Fruit fly (Drosophila melanogaster) whole organism, embryonic: ENCODE data around the gene nudC.

Experiments
- Abd-B ChIP-seq: fragments of 200-800 bp; sonication (Bioruptor generic); optimal IDR thresholded peaks from 2 replicates; lab custom pipeline; 2018; ENCODE audit warnings: missing biosample characterization, mild to moderate bottlenecking, missing genetic modification characterization, moderate library complexity
- CG10267 ChIP-seq: fragments of 200-800 bp; sonication (Bioruptor generic); optimal IDR thresholded peaks from 2 replicates; lab custom pipeline; 2018; ENCODE audit warnings: missing biosample characterization, mild to moderate bottlenecking, missing genetic modification characterization, moderate library complexity
- CG12659 ChIP-seq: fragments of 200-800 bp; sonication (Bioruptor generic); optimal IDR thresholded peaks from 3 replicates; lab custom pipeline; 2017; ENCODE audit warnings: mild to moderate bottlenecking, missing biosample characterization, missing genetic modification reagents, missing genetic modification characterization
- CG13287 ChIP-seq: fragments of 200-800 bp; sonication (Bioruptor generic); IDR thresholded peaks from 2 replicates; pipeline ENCODE4 v1.3.6; 2022; ENCODE audit warnings: missing biosample characterization, missing genetic modification characterization; ENCODE audit not compliant: partially characterized antibody
- CG14965 ChIP-seq: fragments of 200-800 bp; sonication (Bioruptor generic); optimal IDR thresholded peaks from 2 replicates; lab custom pipeline; 2016; ENCODE audit warnings: missing biosample characterization, missing genetic modification characterization, borderline replicate concordance
- CG1603 ChIP-seq: fragments of 200-800 bp; sonication (Bioruptor generic); optimal IDR thresholded peaks from 2 replicates; lab custom pipeline; 2019; ENCODE audit warnings: missing biosample characterization, mild to moderate bottlenecking, missing genetic modification characterization, moderate library complexity
- CG17568 ChIP-seq: fragments of 200-800 bp; sonication (Bioruptor generic); optimal IDR thresholded peaks from 2 replicates; lab custom pipeline; 2018; ENCODE audit warnings: missing biosample characterization, mild to moderate bottlenecking, missing genetic modification characterization, moderate library complexity
- CG17802 ChIP-seq: fragments of 200-800 bp; sonication (Bioruptor generic); optimal IDR thresholded peaks from 2 replicates; lab custom pipeline; 2018; ENCODE audit warnings: missing biosample characterization, mild to moderate bottlenecking, missing genetic modification characterization, moderate library complexity
- CG1792 ChIP-seq: fragments of 200-800 bp; sonication (Bioruptor generic); optimal IDR thresholded peaks from 2 replicates; lab custom pipeline; 2016; ENCODE audit warnings: missing biosample characterization, missing genetic modification characterization
- CG18262 ChIP-seq: fragments of 200-800 bp; optimal IDR thresholded peaks from 3 replicates; lab custom pipeline; 2019; ENCODE audit warnings: missing biosample characterization, mild to moderate bottlenecking, missing genetic modification characterization, moderate library complexity
- CG18476 ChIP-seq: fragments of 200-800 bp; sonication (Bioruptor generic); optimal IDR thresholded peaks from 2 replicates; lab custom pipeline; 2016; ENCODE audit warnings: missing biosample characterization, mild to moderate bottlenecking, missing genetic modification characterization
- CG33557 ChIP-seq: fragments of 200-800 bp; sonication (Bioruptor generic); optimal IDR thresholded peaks from 2 replicates; lab custom pipeline; 2019; ENCODE audit warnings: missing biosample characterization, mild to moderate bottlenecking, missing genetic modification characterization, moderate library complexity
- CG3847 ChIP-seq: fragments of 200-800 bp; sonication (Bioruptor generic); IDR thresholded peaks from 2 replicates; pipeline ENCODE4 v1.3.6; 2022; ENCODE audit warnings: missing biosample characterization, missing genetic modification characterization
- CG3995 ChIP-seq: fragments of 200-800 bp; sonication (Bioruptor generic); optimal IDR thresholded peaks from 3 replicates; lab custom pipeline; 2016; ENCODE audit warnings: missing biosample characterization, missing genetic modification characterization
- CG4360 ChIP-seq: fragments of 200-800 bp; sonication (Bioruptor generic); IDR thresholded peaks from 2 replicates; pipeline ENCODE4 v1.3.6; 2022; ENCODE audit warnings: missing biosample characterization, missing genetic modification characterization
- CG43689 ChIP-seq: fragments of 200-800 bp; sonication (Bioruptor generic); IDR thresholded peaks from 2 replicates; pipeline ENCODE4 v1.3.6; 2022; ENCODE audit warnings: missing biosample characterization, missing genetic modification characterization
- CG4424 ChIP-seq: fragments of 200-800 bp; sonication (Bioruptor generic); optimal IDR thresholded peaks from 3 replicates; lab custom pipeline; 2016; ENCODE audit warnings: missing biosample characterization, missing genetic modification characterization
- CG4617 ChIP-seq: fragments of 200-800 bp; sonication (Bioruptor generic); optimal IDR thresholded peaks from 3 replicates; lab custom pipeline; 2016; ENCODE audit warnings: missing biosample characterization, missing genetic modification characterization, borderline replicate concordance
- CG5180 ChIP-seq: fragments of 200-800 bp; sonication (Bioruptor generic); optimal IDR thresholded peaks from 3 replicates; lab custom pipeline; 2017; ENCODE audit warnings: missing biosample characterization, missing genetic modification characterization, mild to moderate bottlenecking, moderate library complexity, missing genetic modification reagents
- CG5953 ChIP-seq: fragments of 200-800 bp; sonication (Bioruptor generic); IDR thresholded peaks from 2 replicates; pipeline ENCODE4 v1.3.6; 2022; ENCODE audit warnings: missing biosample characterization, missing genetic modification characterization
- CG6791 ChIP-seq: fragments of 200-800 bp; sonication (Bioruptor generic); IDR thresholded peaks from 3 replicates; pipeline ENCODE4 v1.3.6; 2022; ENCODE audit warnings: missing biosample characterization, missing genetic modification characterization; ENCODE audit not compliant: partially characterized antibody
- CG9215 ChIP-seq: fragments of 200-800 bp; sonication (Bioruptor generic); IDR thresholded peaks from 2 replicates; pipeline ENCODE4 v1.3.6; 2022; ENCODE audit warnings: missing biosample characterization, missing genetic modification characterization
- CG9876 ChIP-seq: fragments of 200-800 bp; sonication (Bioruptor generic); optimal IDR thresholded peaks from 2 replicates; lab custom pipeline; 2016; ENCODE audit warnings: missing biosample characterization, missing genetic modification characterization
- CTCF ChIP-seq: fragments of 200-800 bp; sonication (Bioruptor generic); optimal IDR thresholded peaks from 2 replicates; lab custom pipeline; 2017; ENCODE audit warnings: missing biosample characterization, mild to moderate bottlenecking, missing genetic modification characterization, moderate library complexity
- D19B ChIP-seq: fragments of 200-800 bp; sonication (Bioruptor generic); optimal IDR thresholded peaks from 2 replicates; lab custom pipeline; 2017; ENCODE audit warnings: missing biosample characterization, mild to moderate bottlenecking, missing genetic modification characterization
- Drgx ChIP-seq: fragments of 200-800 bp; sonication (Bioruptor generic); IDR thresholded peaks from 2 replicates; pipeline ENCODE4 v1.3.6; 2022; ENCODE audit warnings: missing biosample characterization, missing genetic modification characterization
- E2f2 ChIP-seq: fragments of 200-800 bp; sonication (Bioruptor generic); IDR thresholded peaks from 2 replicates; pipeline ENCODE4 v1.3.6; 2022; ENCODE audit warnings: missing biosample characterization, missing genetic modification characterization
- Ets97D ChIP-seq: fragments of 200-800 bp; sonication (Bioruptor generic); optimal IDR thresholded peaks from 3 replicates; lab custom pipeline; 2016; ENCODE audit warnings: missing biosample characterization, missing genetic modification characterization
- Fer2 ChIP-seq: fragments of 200-800 bp; sonication (Bioruptor generic); optimal IDR thresholded peaks from 2 replicates; lab custom pipeline; 2018; ENCODE audit warnings: missing biosample characterization, mild to moderate bottlenecking, missing genetic modification characterization, moderate library complexity
- Fer3 ChIP-seq: fragments of 200-800 bp; sonication (Bioruptor generic); optimal IDR thresholded peaks from 2 replicates; lab custom pipeline; 2018; ENCODE audit warnings: missing biosample characterization, mild to moderate bottlenecking, missing genetic modification characterization, moderate library complexity
- Hr39 ChIP-seq: fragments of >200 bp; optimal IDR thresholded peaks from 2 replicates; lab custom pipeline; 2017
- Lhr ChIP-seq: fragments of 200-800 bp; sonication (Bioruptor generic); optimal IDR thresholded peaks from 3 replicates; lab custom pipeline; 2017; ENCODE audit warnings: mild to moderate bottlenecking, missing biosample characterization, missing genetic modification reagents, missing genetic modification characterization
- Med ChIP-seq: fragments of 200-800 bp; sonication (Bioruptor generic); peaks from one replicate; lab custom pipeline; 2016; ENCODE audit warnings: missing biosample characterization, missing genetic modification characterization, mild to moderate bottlenecking, inconsistent platforms, moderate library complexity
- Meics ChIP-seq: fragments of 200-800 bp; sonication (Bioruptor generic); optimal IDR thresholded peaks from 2 replicates; lab custom pipeline; 2017; ENCODE audit warnings: missing biosample characterization, mild to moderate bottlenecking, missing genetic modification characterization
- Nf-YB ChIP-seq: fragments of 200-800 bp; sonication (Bioruptor generic); optimal IDR thresholded peaks from 3 replicates; lab custom pipeline; 2019; ENCODE audit warnings: missing biosample characterization, mild to moderate bottlenecking, missing genetic modification characterization, moderate library complexity
- Optix ChIP-seq: fragments of 200-800 bp; sonication (Bioruptor generic); IDR thresholded peaks from 3 replicates; pipeline ENCODE4 v1.3.6; 2022; ENCODE audit warnings: missing biosample characterization, missing genetic modification characterization
- Sox102F ChIP-seq: fragments of 200-800 bp; sonication (Bioruptor generic); optimal IDR thresholded peaks from 2 replicates; lab custom pipeline; 2018; ENCODE audit warnings: missing biosample characterization, mild to moderate bottlenecking, missing genetic modification characterization, moderate library complexity
- Stat92E ChIP-seq, 3 experiments: fragments of >200 bp in 2 of 3; fragments of 200-800 bp in 1 of 3; sonication (Bioruptor generic) in 1 of 3; optimal IDR thresholded peaks; 2 replicates each; lab custom pipeline; 2017 to 2019; ENCODE audit warnings: missing biosample characterization in 3 of 3, missing genetic modification characterization in 3 of 3, mild to moderate bottlenecking in 1 of 3, moderate library complexity in 1 of 3
- TFAM ChIP-seq: fragments of 200-800 bp; sonication (Bioruptor generic); optimal IDR thresholded peaks from 2 replicates; lab custom pipeline; 2017; ENCODE audit warnings: missing biosample characterization, missing genetic modification characterization, inconsistent platforms
- YL-1 ChIP-seq: fragments of 200-800 bp; sonication (Bioruptor generic); optimal IDR thresholded peaks from 3 replicates; lab custom pipeline; 2017; ENCODE audit warnings: missing biosample characterization, mild to moderate bottlenecking, missing genetic modification characterization
- bab2 ChIP-seq: fragments of 200-800 bp; sonication (Bioruptor generic); optimal IDR thresholded peaks from 2 replicates; lab custom pipeline; 2016; ENCODE audit warnings: missing biosample characterization, missing genetic modification characterization
- bsh ChIP-seq, 2 experiments: fragments of 200-800 bp; sonication (Bioruptor generic); optimal IDR thresholded peaks; 2 replicates each; lab custom pipeline; 2017 to 2018; ENCODE audit warnings: mild to moderate bottlenecking in 2 of 2, missing biosample characterization in 2 of 2, missing genetic modification characterization in 2 of 2, moderate library complexity in 1 of 2
- cato ChIP-seq: fragments of 200-800 bp; sonication (Bioruptor generic); optimal IDR thresholded peaks from 2 replicates; lab custom pipeline; 2016; ENCODE audit warnings: missing biosample characterization, missing genetic modification characterization, borderline replicate concordance
- cwo ChIP-seq: fragments of 200-800 bp; sonication (Bioruptor generic); optimal IDR thresholded peaks from 3 replicates; lab custom pipeline; 2017; ENCODE audit warnings: missing biosample characterization, missing genetic modification characterization, mild to moderate bottlenecking, moderate library complexity, missing genetic modification reagents
- ems ChIP-seq: fragments of 200-800 bp; sonication (Bioruptor generic); optimal IDR thresholded peaks from 3 replicates; lab custom pipeline; 2016; ENCODE audit warnings: missing biosample characterization, missing genetic modification characterization
- eyg ChIP-seq: fragments of 200-800 bp; sonication (Bioruptor generic); optimal IDR thresholded peaks from 3 replicates; lab custom pipeline; 2016; ENCODE audit warnings: missing biosample characterization, missing genetic modification characterization
- grn ChIP-seq: fragments of 200-800 bp; sonication (Bioruptor generic); optimal IDR thresholded peaks from 3 replicates; lab custom pipeline; 2017; ENCODE audit warnings: missing biosample characterization, missing genetic modification characterization
- shn ChIP-seq: fragments of 200-800 bp; sonication (Bioruptor generic); optimal IDR thresholded peaks from 3 replicates; lab custom pipeline; 2016; ENCODE audit warnings: missing biosample characterization, missing genetic modification characterization
- stc ChIP-seq: fragments of 200-800 bp; sonication (Bioruptor generic); IDR thresholded peaks from 2 replicates; pipeline ENCODE4 v1.3.6; 2022; ENCODE audit warnings: missing biosample characterization, missing genetic modification characterization
- tll ChIP-seq, 2 experiments: fragments of 200-800 bp in 1 of 2; fragments of >200 bp in 1 of 2; sonication (Bioruptor generic) in 1 of 2; optimal IDR thresholded peaks; 2 replicates each; lab custom pipeline; 2017 to 2019; ENCODE audit warnings: missing biosample characterization in 2 of 2, missing genetic modification characterization in 2 of 2, mild to moderate bottlenecking in 1 of 2, moderate library complexity in 1 of 2
- tup ChIP-seq: fragments of 200-800 bp; sonication (Bioruptor generic); optimal IDR thresholded peaks from 2 replicates; lab custom pipeline; 2016; ENCODE audit warnings: missing biosample characterization, mild to moderate bottlenecking, missing genetic modification characterization, moderate library complexity

nudC gene

DNA sequence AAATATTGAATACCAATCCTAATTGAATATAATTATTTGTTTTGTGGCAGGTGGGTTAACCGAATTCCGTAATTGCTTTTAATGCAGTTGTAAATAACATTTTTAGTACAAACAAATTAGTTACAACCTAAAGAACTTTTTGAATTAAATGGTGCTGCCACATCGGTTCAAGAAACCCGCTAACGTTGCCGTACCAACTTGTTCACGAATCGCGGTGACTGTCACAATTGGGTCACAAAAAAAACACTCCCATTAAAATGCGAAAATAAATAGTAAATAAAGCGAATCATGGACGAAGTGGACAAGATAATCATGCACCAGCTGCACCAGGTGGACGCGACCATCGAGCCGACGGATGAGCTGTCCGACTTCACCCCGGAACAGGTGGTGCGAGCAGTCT, 58.2 kb downstream of the nudC start, which contains the start of gene CG9951 (continued):
- no peak for TF ChIP-seq CG10267 (tag; lab: Kevin White, UChicago)
- no peak for TF ChIP-seq CG5953
- TF ChIP-seq CG4424 (GFP tag; lab: Kevin White, UChicago): no peak
- no peak for TF ChIP-seq D19B (GFP tag; lab: Kevin White, UChicago)
- TF ChIP-seq CG17802 (tag; lab: Kevin White, UChicago): no peak
- no peak for TF ChIP-seq Meics (GFP tag; lab: Kevin White, UChicago)
- TF ChIP-seq CG3847 (GFP tag; lab: Robert Waterston, UW): peak; percentile 43; the same call in 1 of the 2 replicates
- no peak for TF ChIP-seq Fer3 (tag; lab: Kevin White, UChicago)
- TF ChIP-seq CG3995: peak; percentile 50
- no peak for TF ChIP-seq CG9876 (GFP tag; lab: Kevin White, UChicago)
- peak; percentile 69 for TF ChIP-seq Med (GFP tag; lab: Kevin White, UChicago)
- peak; percentile 16; the same call in 1 of the 2 replicates for TF ChIP-seq CG4360 (GFP tag; lab: Robert Waterston, UW)
- TF ChIP-seq CTCF (GFP tag; lab: Kevin White, UChicago): peak; percentile 10
- no peak for TF ChIP-seq shn (GFP tag; lab: Kevin White, UChicago)
- TF ChIP-seq Nf-YB: no peak
- no peak for TF ChIP-seq tup
- TF ChIP-seq Hr39 (lab: Kevin White, UChicago): no peak
- no peak for TF ChIP-seq cwo (GFP tag; lab: Kevin White, UChicago)
- TF ChIP-seq CG6791: no peak
- no peak for TF ChIP-seq CG12659 (GFP tag; lab: Kevin White, UChicago)
- no peak for TF ChIP-seq CG5180 (GFP tag; lab: Kevin White, UChicago)
- TF ChIP-seq bsh (GFP tag; optimal IDR thresholded peaks at IDR 0.05; lab: Kevin White, UChicago): no peak
- no peak for TF ChIP-seq CG33557 (GFP tag; lab: Kevin White, UChicago)
- TF ChIP-seq CG1603 (tag; lab: Kevin White, UChicago): peak; percentile 47
- TF ChIP-seq CG18476 (GFP tag; lab: Kevin White, UChicago): no peak
- peak; percentile 91 for TF ChIP-seq E2f2 (GFP tag; lab: Robert Waterston, UW)
- no peak for TF ChIP-seq cato (GFP tag; lab: Kevin White, UChicago)
- TF ChIP-seq CG43689 (GFP tag; lab: Robert Waterston, UW): no peak
- no peak for TF ChIP-seq bab2 (GFP tag; lab: Kevin White, UChicago)
- TF ChIP-seq tll (GFP tag; optimal IDR thresholded peaks at IDR 0.05; lab: Kevin White, UChicago): no peak
- peak; percentile 12 for TF ChIP-seq YL-1 (GFP tag; lab: Kevin White, UChicago)
- peak; percentile 2 for TF ChIP-seq Lhr (GFP tag; lab: Kevin White, UChicago)
- TF ChIP-seq TFAM (GFP tag; lab: Kevin White, UChicago): no peak
- TF ChIP-seq CG17568 (GFP tag; lab: Kevin White, UChicago): no peak
- no peak for TF ChIP-seq CG1792 (GFP tag; lab: Kevin White, UChicago)
- no peak for TF ChIP-seq CG9215 (GFP tag; lab: Robert Waterston, UW)
- TF ChIP-seq grn (GFP tag; lab: Kevin White, UChicago): no peak
- no peak for TF ChIP-seq Optix (GFP tag; lab: Robert Waterston, UW)
- TF ChIP-seq Drgx (GFP tag; lab: Robert Waterston, UW): no peak
- TF ChIP-seq CG18262: no peak
- no peak for TF ChIP-seq Stat92E (GFP tag; optimal IDR thresholded peaks at IDR 0.05; lab: Kevin White, UChicago)
- TF ChIP-seq Ets97D (GFP tag; lab: Kevin White, UChicago): peak; percentile 37
- peak; percentile 9 for TF ChIP-seq ems (GFP tag; lab: Kevin White, UChicago)
- no peak for TF ChIP-seq Fer2 (tag; lab: Kevin White, UChicago)
- no peak for TF ChIP-seq eyg (GFP tag; lab: Kevin White, UChicago)
- peak; percentile 65 for TF ChIP-seq CG4617
- no peak for TF ChIP-seq CG13287 (GFP tag; lab: Robert Waterston, UW)
- no peak for TF ChIP-seq CG14965 (GFP tag; lab: Kevin White, UChicago)
- no peak for TF ChIP-seq stc (GFP tag; lab: Robert Waterston, UW)
- no peak for TF ChIP-seq Abd-B (GFP tag; lab: Kevin White, UChicago)
- TF ChIP-seq Sox102F (GFP tag; lab: Kevin White, UChicago): no peak
